Worm (Caenorhabditis elegans): ENCODE data around the gene F43C11.7.

DNA sequence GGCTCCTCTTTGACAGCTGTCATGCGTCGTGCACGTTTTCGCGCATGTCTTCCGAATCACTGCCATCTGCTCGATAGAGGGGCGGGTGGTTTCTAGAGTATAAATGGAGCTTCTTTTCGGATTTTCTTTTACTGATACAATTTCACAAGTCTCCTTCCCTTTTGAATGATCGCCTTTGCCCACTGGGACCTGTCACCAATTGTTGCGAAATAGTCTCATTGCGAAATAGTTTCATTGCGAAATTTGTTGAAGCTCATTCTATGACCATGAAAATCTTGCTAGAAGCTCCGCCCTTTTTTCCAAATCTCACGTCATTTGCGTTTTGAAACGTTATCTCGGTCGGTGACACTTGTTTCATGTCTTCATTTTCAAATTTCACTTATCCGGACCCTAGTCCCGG, 46.3 kb upstream of the F43C11.7 start:
- TF ChIP-seq W03F9.2 (tag; optimal IDR thresholded peaks at IDR 0.05) = no peak
- no peak for TF ChIP-seq him-1 (tag; optimal IDR thresholded peaks at IDR 0.05)
- no peak for TF ChIP-seq dao-5 (tag; optimal IDR thresholded peaks at IDR 0.05)
